Fruit fly (Drosophila melanogaster) whole organism, embryonic: ENCODE results near the gene Flad1.

Source experiments
- B-H2 ChIP-seq: fragments of 200-800 bp; sonication (Bioruptor generic); optimal IDR thresholded peaks from 2 replicates; lab custom pipeline; 2018; ENCODE audit warnings: missing biosample characterization, mild to moderate bottlenecking, missing genetic modification characterization
- BEAF-32 ChIP-seq: fragments of 200-800 bp; sonication (Bioruptor generic); optimal IDR thresholded peaks from 3 replicates; lab custom pipeline; 2017; ENCODE audit warnings: missing biosample characterization, missing genetic modification characterization, mild to moderate bottlenecking, moderate library complexity, missing genetic modification reagents
- C15 ChIP-seq: fragments of 200-800 bp; sonication (Bioruptor generic); IDR thresholded peaks from 3 replicates; pipeline ENCODE4 v1.3.6; 2022; ENCODE audit warnings: missing biosample characterization, missing genetic modification characterization
- CG12659 ChIP-seq: fragments of 200-800 bp; sonication (Bioruptor generic); optimal IDR thresholded peaks from 3 replicates; lab custom pipeline; 2017; ENCODE audit warnings: mild to moderate bottlenecking, missing biosample characterization, missing genetic modification reagents, missing genetic modification characterization
- CG14710 ChIP-seq: fragments of 200-800 bp; sonication (Bioruptor generic); optimal IDR thresholded peaks from 3 replicates; lab custom pipeline; 2019; ENCODE audit warnings: missing biosample characterization, mild to moderate bottlenecking, missing genetic modification characterization, moderate library complexity
- CG15479 ChIP-seq: fragments of 200-800 bp; sonication (Bioruptor generic); optimal IDR thresholded peaks from 3 replicates; lab custom pipeline; 2019; ENCODE audit warnings: missing biosample characterization, mild to moderate bottlenecking, missing genetic modification characterization, moderate library complexity
- CG15514 ChIP-seq: fragments of 200-800 bp; sonication (Bioruptor generic); optimal IDR thresholded peaks from 3 replicates; lab custom pipeline; 2017; ENCODE audit warnings: missing biosample characterization, missing genetic modification characterization, mild to moderate bottlenecking, moderate library complexity, missing genetic modification reagents
- CG1603 ChIP-seq: fragments of 200-800 bp; sonication (Bioruptor generic); optimal IDR thresholded peaks from 2 replicates; lab custom pipeline; 2019; ENCODE audit warnings: missing biosample characterization, mild to moderate bottlenecking, missing genetic modification characterization, moderate library complexity
- CG16813 ChIP-seq: fragments of 200-800 bp; sonication (Bioruptor generic); IDR thresholded peaks from 3 replicates; pipeline ENCODE4 v1.3.6; 2022; ENCODE audit warnings: missing biosample characterization, missing genetic modification characterization; ENCODE audit not compliant: partially characterized antibody
- CG17186 ChIP-seq: fragments of 200-800 bp; sonication (Bioruptor generic); optimal IDR thresholded peaks from 3 replicates; lab custom pipeline; 2017; ENCODE audit warnings: missing biosample characterization, missing genetic modification reagents, missing genetic modification characterization
- CG18476 ChIP-seq: fragments of 200-800 bp; sonication (Bioruptor generic); optimal IDR thresholded peaks from 2 replicates; lab custom pipeline; 2016; ENCODE audit warnings: missing biosample characterization, mild to moderate bottlenecking, missing genetic modification characterization
- CG2116 ChIP-seq: fragments of 200-800 bp; sonication (Bioruptor generic); optimal IDR thresholded peaks from 3 replicates; lab custom pipeline; 2018; ENCODE audit warnings: missing biosample characterization, mild to moderate bottlenecking, missing genetic modification characterization
- CG34376 ChIP-seq: fragments of 200-800 bp; sonication (Bioruptor generic); optimal IDR thresholded peaks from 2 replicates; lab custom pipeline; 2018; ENCODE audit warnings: missing biosample characterization, mild to moderate bottlenecking, missing genetic modification characterization
- CG6791 ChIP-seq: fragments of 200-800 bp; sonication (Bioruptor generic); IDR thresholded peaks from 3 replicates; pipeline ENCODE4 v1.3.6; 2022; ENCODE audit warnings: missing biosample characterization, missing genetic modification characterization; ENCODE audit not compliant: partially characterized antibody
- CG8290 ChIP-seq, 3 experiments: fragments of 200-800 bp; sonication (Bioruptor generic); optimal IDR thresholded peaks; 2 replicates each; lab custom pipeline; 2016 to 2019; ENCODE audit warnings: missing biosample characterization in 3 of 3, missing genetic modification characterization in 3 of 3, mild to moderate bottlenecking in 2 of 3, moderate library complexity in 1 of 3
- CG8944 ChIP-seq: fragments of 200-800 bp; sonication (Bioruptor generic); optimal IDR thresholded peaks from 3 replicates; lab custom pipeline; 2016; ENCODE audit warnings: missing biosample characterization, missing genetic modification characterization
- CG9797 ChIP-seq: fragments of 200-800 bp; sonication (Bioruptor generic); optimal IDR thresholded peaks from 3 replicates; lab custom pipeline; 2018; ENCODE audit warnings: missing biosample characterization, mild to moderate bottlenecking, missing genetic modification characterization
- Dp ChIP-seq: fragments of 200-800 bp; sonication (Bioruptor generic); optimal IDR thresholded peaks from 2 replicates; lab custom pipeline; 2018; ENCODE audit warnings: missing biosample characterization, mild to moderate bottlenecking, missing genetic modification characterization, moderate library complexity
- E2f2 ChIP-seq: fragments of 200-800 bp; sonication (Bioruptor generic); IDR thresholded peaks from 2 replicates; pipeline ENCODE4 v1.3.6; 2022; ENCODE audit warnings: missing biosample characterization, missing genetic modification characterization
- Ets65A ChIP-seq: fragments of 200-800 bp; sonication (Bioruptor generic); peaks from one replicate; lab custom pipeline; 2016; ENCODE audit warnings: missing biosample characterization, missing genetic modification characterization
- Fer3 ChIP-seq: fragments of 200-800 bp; sonication (Bioruptor generic); optimal IDR thresholded peaks from 2 replicates; lab custom pipeline; 2018; ENCODE audit warnings: missing biosample characterization, mild to moderate bottlenecking, missing genetic modification characterization, moderate library complexity
- HmgZ ChIP-seq: fragments of 200-800 bp; sonication (Bioruptor generic); optimal IDR thresholded peaks from 2 replicates; lab custom pipeline; 2018; ENCODE audit warnings: missing biosample characterization, mild to moderate bottlenecking, missing genetic modification characterization
- Jarid2 ChIP-seq: fragments of 200-800 bp; sonication (Bioruptor generic); optimal IDR thresholded peaks from 3 replicates; lab custom pipeline; 2017; ENCODE audit warnings: mild to moderate bottlenecking, missing biosample characterization, missing genetic modification reagents, missing genetic modification characterization
- Lhr ChIP-seq: fragments of 200-800 bp; sonication (Bioruptor generic); optimal IDR thresholded peaks from 3 replicates; lab custom pipeline; 2017; ENCODE audit warnings: mild to moderate bottlenecking, missing biosample characterization, missing genetic modification reagents, missing genetic modification characterization
- MBD-R2 ChIP-seq: fragments of 200-800 bp; sonication (Bioruptor generic); IDR thresholded peaks from 2 replicates; pipeline ENCODE4 v1.3.6; 2022; ENCODE audit warnings: missing biosample characterization, missing genetic modification characterization
- Myb ChIP-seq: fragments of 200-800 bp; sonication (Bioruptor generic); optimal IDR thresholded peaks from 2 replicates; lab custom pipeline; 2016; ENCODE audit warnings: missing biosample characterization, missing genetic modification characterization
- Sox102F ChIP-seq: fragments of 200-800 bp; sonication (Bioruptor generic); optimal IDR thresholded peaks from 2 replicates; lab custom pipeline; 2018; ENCODE audit warnings: missing biosample characterization, mild to moderate bottlenecking, missing genetic modification characterization, moderate library complexity
- bbx ChIP-seq: fragments of 200-800 bp; sonication (Bioruptor generic); IDR thresholded peaks from 2 replicates; pipeline ENCODE4 v1.3.6; 2022; ENCODE audit warnings: missing biosample characterization, missing genetic modification characterization; ENCODE audit not compliant: partially characterized antibody
- chinmo ChIP-seq: fragments of 200-800 bp; sonication (Bioruptor generic); IDR thresholded peaks from 4 replicates; pipeline ENCODE4 v1.3.6; 2022; ENCODE audit warnings: missing biosample characterization, missing genetic modification characterization; ENCODE audit not compliant: partially characterized antibody
- ci ChIP-seq: fragments of 200-800 bp; sonication (Bioruptor generic); IDR thresholded peaks from 3 replicates; pipeline ENCODE4 v1.3.6; 2022; ENCODE audit warnings: missing biosample characterization, missing genetic modification characterization
- crp ChIP-seq, 2 experiments: fragments of 200-800 bp; sonication (Bioruptor generic); optimal IDR thresholded peaks; 2 replicates in 1 of 2; 3 replicates in 1 of 2; lab custom pipeline; 2017; ENCODE audit warnings: missing biosample characterization in 2 of 2, missing genetic modification characterization in 2 of 2, mild to moderate bottlenecking in 1 of 2, moderate library complexity in 1 of 2
- dmrt99B ChIP-seq: fragments of 200-800 bp; sonication (Bioruptor generic); optimal IDR thresholded peaks from 2 replicates; lab custom pipeline; 2018; ENCODE audit warnings: missing biosample characterization, mild to moderate bottlenecking, missing genetic modification characterization, moderate library complexity
- dysf ChIP-seq: fragments of 200-800 bp; sonication (Bioruptor generic); IDR thresholded peaks from 3 replicates; pipeline ENCODE4 v1.3.6; 2022; ENCODE audit warnings: missing biosample characterization, missing genetic modification characterization
- emc ChIP-seq: fragments of 200-800 bp; sonication (Bioruptor generic); optimal IDR thresholded peaks from 2 replicates; lab custom pipeline; 2016; ENCODE audit warnings: missing biosample characterization, missing genetic modification characterization
- ftz-f1 ChIP-seq: fragments of 200-800 bp; sonication (Bioruptor generic); optimal IDR thresholded peaks from 2 replicates; lab custom pipeline; 2016; ENCODE audit warnings: missing biosample characterization, missing genetic modification characterization
- gfzf ChIP-seq: fragments of 200-800 bp; sonication (Bioruptor generic); optimal IDR thresholded peaks from 2 replicates; lab custom pipeline; 2016; ENCODE audit warnings: missing biosample characterization, mild to moderate bottlenecking, missing genetic modification characterization, moderate library complexity
- grn ChIP-seq: fragments of 200-800 bp; sonication (Bioruptor generic); optimal IDR thresholded peaks from 3 replicates; lab custom pipeline; 2017; ENCODE audit warnings: missing biosample characterization, missing genetic modification characterization
- gro ChIP-seq: fragments of 200-800 bp; sonication (Bioruptor generic); optimal IDR thresholded peaks from 2 replicates; lab custom pipeline; 2016; ENCODE audit warnings: missing biosample characterization, missing genetic modification characterization
- her ChIP-seq: fragments of 200-800 bp; sonication (Bioruptor generic); optimal IDR thresholded peaks from 2 replicates; lab custom pipeline; 2016; ENCODE audit warnings: missing biosample characterization, missing genetic modification characterization
- phol ChIP-seq: fragments of 200-800 bp; sonication (Bioruptor generic); optimal IDR thresholded peaks from 3 replicates; lab custom pipeline; 2018; ENCODE audit warnings: missing biosample characterization, mild to moderate bottlenecking, missing genetic modification characterization, moderate library complexity
- pzg ChIP-seq: fragments of 200-800 bp; sonication (Bioruptor generic); optimal IDR thresholded peaks from 3 replicates; lab custom pipeline; 2018; ENCODE audit warnings: missing biosample characterization, mild to moderate bottlenecking, missing genetic modification characterization, moderate library complexity
- stwl ChIP-seq: fragments of 200-800 bp; sonication (Bioruptor generic); optimal IDR thresholded peaks from 3 replicates; lab custom pipeline; 2018; ENCODE audit warnings: missing biosample characterization, mild to moderate bottlenecking, missing genetic modification characterization, moderate library complexity
- ttk ChIP-seq: fragments of 200-800 bp; sonication (Bioruptor generic); IDR thresholded peaks from 2 replicates; pipeline ENCODE4 v2.1.2; 2022; ENCODE audit warnings: missing biosample characterization, missing genetic modification characterization

Gene Flad1

DNA sequence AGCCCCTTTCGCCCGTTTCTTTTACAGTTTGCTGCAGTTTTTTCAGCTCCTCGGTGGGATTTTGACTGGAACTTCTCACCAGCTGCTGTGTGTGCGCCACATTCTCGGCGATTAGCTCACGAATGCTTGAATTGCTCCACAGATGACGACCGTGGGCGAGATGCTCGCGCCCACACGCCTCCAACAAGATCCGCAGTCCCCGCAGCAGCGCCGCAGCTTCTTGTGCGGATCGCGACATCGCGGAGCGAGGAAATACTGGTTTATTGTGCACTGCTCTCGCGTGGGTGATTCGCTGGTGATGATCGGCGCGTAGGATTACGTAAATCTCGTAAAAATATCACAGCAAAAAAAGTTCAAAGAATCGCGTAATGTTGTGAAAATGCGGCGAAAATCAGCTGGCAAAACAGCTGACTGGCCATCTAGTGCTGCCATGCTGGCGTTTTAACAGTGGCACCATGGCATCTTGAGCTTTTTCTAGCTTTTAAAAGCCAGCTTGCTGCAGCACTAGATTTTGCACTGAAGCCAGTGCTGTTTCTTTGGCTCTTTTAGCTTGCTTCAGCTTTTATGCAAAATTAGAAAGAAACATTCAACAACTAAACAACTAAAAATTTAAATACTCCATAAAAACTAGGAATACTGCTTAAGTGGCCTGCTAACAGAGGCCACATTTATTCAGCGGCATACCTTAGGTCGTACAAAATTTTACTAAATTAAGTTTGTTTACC lies 2.4 kb downstream of the Flad1 start, which contains the start of gene Coq8 (continued):
- TF ChIP-seq CG8944 (no peak), ttk (GFP tag; lab: Robert Waterston, UW) (no peak)

DNA sequence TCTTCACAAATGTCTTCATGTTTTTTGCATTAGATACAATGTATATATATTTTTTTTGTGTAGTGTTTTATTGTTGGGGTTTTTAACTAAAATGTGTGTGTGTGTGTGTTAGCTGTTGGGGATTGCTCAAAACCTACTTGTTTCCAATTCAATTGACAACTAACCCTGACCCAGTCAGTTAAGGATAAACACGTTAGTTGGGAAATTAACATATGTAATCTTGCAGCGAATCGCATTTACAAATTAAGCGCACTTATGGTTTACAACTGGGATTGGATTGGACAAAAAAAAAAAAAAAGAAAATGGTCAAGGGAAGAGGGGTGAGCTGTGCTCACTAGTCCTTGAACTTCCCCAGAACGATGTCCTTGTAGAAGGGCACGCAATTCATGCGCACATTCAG lies 4.7 kb downstream of the Flad1 start, which contains the start of gene CG32650:
Gene CG32650, minus strand, starts transcription at position 101 of the 400 bp plus-strand sequence.
- TF ChIP-seq Ets65A (GFP tag; lab: Kevin White, UChicago) = peak; percentile 5
- TF ChIP-seq CG1603 (tag; lab: Kevin White, UChicago) = no peak

DNA sequence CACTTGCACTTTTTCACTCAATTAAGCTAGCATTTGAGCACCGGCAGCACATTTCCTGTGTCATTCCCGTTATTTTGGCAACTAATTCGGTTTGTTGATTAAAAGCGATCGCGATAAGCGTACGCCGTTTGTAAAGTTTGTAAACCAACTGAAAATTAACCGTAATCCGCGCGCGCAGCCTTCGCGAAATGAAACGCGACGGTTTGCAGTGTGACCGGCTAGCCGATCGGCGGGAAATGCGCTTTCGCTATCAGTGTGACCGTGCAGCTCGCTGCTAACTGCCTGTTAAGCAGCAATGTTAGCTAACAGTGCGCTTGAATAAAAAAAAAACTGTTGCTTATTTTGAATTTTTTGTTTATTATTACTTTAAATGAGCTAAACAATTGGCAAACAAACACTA lies 6.2 kb downstream of the Flad1 start, which contains the start of gene Pde9:
Gene Pde9, minus strand, starts transcription at position 178 of the 400 bp plus-strand sequence.
- TF ChIP-seq MBD-R2 (GFP tag; lab: Robert Waterston, UW) = peak; percentile 54
- no peak for TF ChIP-seq her
- peak; percentile 2 for TF ChIP-seq CG34376 (GFP tag; lab: Kevin White, UChicago)
- peak; percentile 63 for TF ChIP-seq Dp (GFP tag; lab: Kevin White, UChicago)
- TF ChIP-seq Sox102F (GFP tag; lab: Kevin White, UChicago) = no peak
- no peak for TF ChIP-seq phol (tag; lab: Kevin White, UChicago)
- TF ChIP-seq CG15479 (GFP tag; lab: Kevin White, UChicago) = peak; percentile 9
- peak in 1 of 2 experiments; percentile 1 for TF ChIP-seq crp (GFP tag; optimal IDR thresholded peaks at IDR 0.05; lab: Kevin White, UChicago)
- peak; percentile 18 for TF ChIP-seq CG15514 (GFP tag; lab: Kevin White, UChicago)
- TF ChIP-seq dysf (GFP tag; lab: Robert Waterston, UW) = no peak
- peak; percentile 8 for TF ChIP-seq CG14710 (tag; lab: Kevin White, UChicago)
- peak; percentile 47 for TF ChIP-seq CG17186 (GFP tag; lab: Kevin White, UChicago)
- peak; percentile 14 for TF ChIP-seq B-H2 (GFP tag; lab: Kevin White, UChicago)
- no peak for TF ChIP-seq emc
- peak; percentile 11 for TF ChIP-seq BEAF-32 (GFP tag; lab: Kevin White, UChicago)
- peak; percentile 28 for TF ChIP-seq Lhr
- peak; percentile 81 for TF ChIP-seq Myb (GFP tag; lab: Kevin White, UChicago)
- TF ChIP-seq chinmo = 0 out of 4 replicates have a peak, but pooled peaks have one; percentile 31
- peak; percentile 87 for TF ChIP-seq stwl (tag; lab: Kevin White, UChicago)
- peak; percentile 73 for TF ChIP-seq gfzf (GFP tag; lab: Kevin White, UChicago)
- TF ChIP-seq dmrt99B = no peak
- TF ChIP-seq ci (GFP tag; lab: Robert Waterston, UW) = peak; percentile 22; the same call in 1 of the 3 replicates
- TF ChIP-seq CG2116 (GFP tag; lab: Kevin White, UChicago) = peak; percentile 9
- peak; percentile 62 for TF ChIP-seq CG9797 (GFP tag; lab: Kevin White, UChicago)
- no peak for TF ChIP-seq gro (GFP tag; lab: Kevin White, UChicago)
- peak; percentile 28 for TF ChIP-seq CG12659 (GFP tag; lab: Kevin White, UChicago)
- peak; percentile 74 for TF ChIP-seq E2f2 (GFP tag; lab: Robert Waterston, UW)
- peak; percentile 5 for TF ChIP-seq HmgZ (tag; lab: Kevin White, UChicago)
- TF ChIP-seq grn = peak; percentile 25
- peak; percentile 25 for TF ChIP-seq bbx (GFP tag; lab: Robert Waterston, UW)
- TF ChIP-seq C15 (GFP tag; lab: Robert Waterston, UW) = no peak
- peak; percentile 64 for TF ChIP-seq pzg (GFP tag; lab: Kevin White, UChicago)
- 0 out of 3 replicates have a peak, but pooled peaks have one; percentile 10 for TF ChIP-seq CG16813 (GFP tag; lab: Robert Waterston, UW)
- peak; percentile 51 for TF ChIP-seq ftz-f1 (GFP tag; lab: Kevin White, UChicago)
- no peak for TF ChIP-seq CG8290 (GFP tag; optimal IDR thresholded peaks at IDR 0.05; lab: Kevin White, UChicago)
- peak in 1 of 2 experiments; percentile 44 for TF ChIP-seq CG8290 (tag; optimal IDR thresholded peaks at IDR 0.05; lab: Kevin White, UChicago)
- TF ChIP-seq CG1603 (tag; lab: Kevin White, UChicago) = peak; percentile 25
- no peak for TF ChIP-seq Fer3 (tag; lab: Kevin White, UChicago)
- TF ChIP-seq Jarid2 (GFP tag; lab: Kevin White, UChicago) = peak; percentile 51
- TF ChIP-seq CG6791 (GFP tag; lab: Robert Waterston, UW) = peak; percentile 53; the same call in 2 of the 3 replicates
- TF ChIP-seq CG18476 (GFP tag; lab: Kevin White, UChicago) = no peak
